Worm (Caenorhabditis elegans) whole organism, L1 larva: ENCODE measurements around the gene Y70C5A.4.
A peak's percentile ranks its signal among the peaks of the same experiment; 100 is the strongest.

Experiments used
- C04F5.9 ChIP-seq: sonication (generic microtip); optimal IDR thresholded peaks from 2 replicates; lab custom pipeline; 2016; ENCODE audit warnings: missing genetic modification characterization, missing compliant biosample characterization
- C34B4.2 ChIP-seq: sonication (generic microtip); optimal IDR thresholded peaks from 2 replicates; lab custom pipeline; 2017; ENCODE audit warnings: mild to moderate bottlenecking, missing genetic modification characterization, missing compliant biosample characterization
- Y116A8C.19 ChIP-seq: sonication (generic microtip); optimal IDR thresholded peaks from 2 replicates; lab custom pipeline; 2016; ENCODE audit warnings: missing compliant biosample characterization, missing genetic modification characterization, borderline replicate concordance
- aha-1 ChIP-seq: fragments of 150-350 bp; optimal IDR thresholded peaks from 2 replicates; lab custom pipeline; 2014; ENCODE audit warnings: missing biosample characterization, missing genetic modification characterization
- alr-1 ChIP-seq: fragments of 200-800 bp; sonication (Bioruptor generic); optimal IDR thresholded peaks from 2 replicates; lab custom pipeline; 2018; ENCODE audit warnings: borderline replicate concordance, mild to moderate bottlenecking, missing genetic modification characterization, missing compliant biosample characterization
- aly-2 ChIP-seq: fragments of 150-350 bp; optimal IDR thresholded peaks from 2 replicates; lab custom pipeline; 2014; ENCODE audit warnings: missing biosample characterization, missing genetic modification characterization
- ama-1 ChIP-seq: fragments of 150-350 bp; optimal IDR thresholded peaks from 2 replicates; lab custom pipeline; 2014
- ceh-82 ChIP-seq, 3 experiments: fragments of 150-350 bp in 1 of 3; sonication (generic microtip) in 2 of 3; optimal IDR thresholded peaks; 2 replicates each; lab custom pipeline; 2014 to 2017; ENCODE audit warnings: missing biosample characterization in 3 of 3, missing genetic modification characterization in 3 of 3
- ceh-90 ChIP-seq: sonication (generic microtip); optimal IDR thresholded peaks from 2 replicates; lab custom pipeline; 2016; ENCODE audit warnings: missing genetic modification characterization, missing compliant biosample characterization
- dpl-1 ChIP-seq, 3 experiments: fragments of 150-350 bp in 2 of 3; sonication (generic microtip) in 1 of 3; optimal IDR thresholded peaks; 2 replicates each; lab custom pipeline; 2014 to 2017; ENCODE audit warnings: missing biosample characterization in 3 of 3, missing genetic modification characterization in 3 of 3, missing genetic modification reagents in 3 of 3
- efl-1 ChIP-seq, 4 experiments: fragments of 150-350 bp; optimal IDR thresholded peaks in 3 of 4; peaks in 1 of 4; 1 replicate in 1 of 4; 2 replicates in 3 of 4; lab custom pipeline; 2014; ENCODE audit warnings: missing biosample characterization in 2 of 4, missing genetic modification characterization in 2 of 4, missing genetic modification reagents in 2 of 4
- efl-3 ChIP-seq: fragments of 200-800 bp; sonication (Bioruptor generic); optimal IDR thresholded peaks from 2 replicates; lab custom pipeline; 2018; ENCODE audit warnings: mild to moderate bottlenecking, missing genetic modification characterization, missing compliant biosample characterization
- elt-2 ChIP-seq: sonication (generic microtip); optimal IDR thresholded peaks from 2 replicates; lab custom pipeline; 2016; ENCODE audit warnings: missing genetic modification characterization, mild to moderate bottlenecking, inconsistent platforms, missing compliant biosample characterization, missing genetic modification reagents
- fkh-8 ChIP-seq: sonication (generic microtip); optimal IDR thresholded peaks from 2 replicates; lab custom pipeline; 2016; ENCODE audit warnings: mild to moderate bottlenecking, missing genetic modification characterization, missing compliant biosample characterization
- grh-1 ChIP-seq: fragments of 200-800 bp; sonication (Bioruptor generic); IDR thresholded peaks from 2 replicates; pipeline ENCODE4 v1.3.6; 2022; ENCODE audit warnings: missing genetic modification reagents, missing genetic modification characterization, missing compliant biosample characterization
- hpl-2 ChIP-seq: fragments of 150-350 bp; optimal IDR thresholded peaks from 2 replicates; lab custom pipeline; 2014; ENCODE audit warnings: missing biosample characterization, missing genetic modification reagents, missing genetic modification characterization
- jun-1 ChIP-seq: fragments of 150-350 bp; optimal IDR thresholded peaks from 2 replicates; lab custom pipeline; 2014; ENCODE audit warnings: missing biosample characterization, missing genetic modification reagents, missing genetic modification characterization
- lin-13 ChIP-seq: fragments of 150-350 bp; optimal IDR thresholded peaks from 2 replicates; lab custom pipeline; 2014; ENCODE audit warnings: missing biosample characterization, missing genetic modification reagents, missing genetic modification characterization
- lin-14 ChIP-seq: fragments of 200-800 bp; sonication (Bioruptor generic); optimal IDR thresholded peaks from 2 replicates; lab custom pipeline; 2018; ENCODE audit warnings: mild to moderate bottlenecking, missing genetic modification characterization, moderate library complexity, missing compliant biosample characterization
- lin-35 ChIP-seq, 2 experiments: fragments of 150-350 bp; optimal IDR thresholded peaks; 2 replicates each; lab custom pipeline; 2014; ENCODE audit warnings: missing biosample characterization in 2 of 2, missing genetic modification characterization in 2 of 2, missing genetic modification reagents in 2 of 2
- mep-1 ChIP-seq: fragments of 150-350 bp; optimal IDR thresholded peaks from 2 replicates; lab custom pipeline; 2014; ENCODE audit warnings: missing biosample characterization, missing genetic modification characterization
- nhr-11 ChIP-seq: fragments of 150-350 bp; optimal IDR thresholded peaks from 2 replicates; lab custom pipeline; 2014; ENCODE audit warnings: missing biosample characterization, missing genetic modification characterization
- nhr-28 ChIP-seq: fragments of 150-350 bp; optimal IDR thresholded peaks from 2 replicates; lab custom pipeline; 2014; ENCODE audit warnings: missing biosample characterization, missing genetic modification characterization
- nhr-76 ChIP-seq: sonication (generic microtip); optimal IDR thresholded peaks from 2 replicates; lab custom pipeline; 2017; ENCODE audit warnings: missing biosample characterization, missing genetic modification characterization
- nhr-85 ChIP-seq: sonication (generic microtip); peaks from one replicate; lab custom pipeline; 2016; ENCODE audit warnings: missing genetic modification characterization, inconsistent platforms, missing compliant biosample characterization
- rnt-1 ChIP-seq: sonication (generic microtip); optimal IDR thresholded peaks from 2 replicates; lab custom pipeline; 2016; ENCODE audit warnings: mild to moderate bottlenecking, missing genetic modification characterization, moderate library complexity, missing compliant biosample characterization
- snpc-4 ChIP-seq: fragments of 150-350 bp; optimal IDR thresholded peaks from 2 replicates; lab custom pipeline; 2014; ENCODE audit warnings: missing biosample characterization, missing genetic modification characterization
- snu-23 ChIP-seq: sonication (generic microtip); optimal IDR thresholded peaks from 2 replicates; lab custom pipeline; 2016; ENCODE audit warnings: missing genetic modification characterization, missing compliant biosample characterization
- sptf-1 ChIP-seq: fragments of 150-350 bp; optimal IDR thresholded peaks from 2 replicates; lab custom pipeline; 2014; ENCODE audit warnings: missing biosample characterization, missing genetic modification characterization
- sup-37 ChIP-seq: fragments of 200-800 bp; sonication (Bioruptor generic); optimal IDR thresholded peaks from 2 replicates; lab custom pipeline; 2018; ENCODE audit warnings: mild to moderate bottlenecking, missing genetic modification characterization, missing compliant biosample characterization
- tbx-2 ChIP-seq: sonication (generic microtip); optimal IDR thresholded peaks from 2 replicates; lab custom pipeline; 2016; ENCODE audit warnings: missing genetic modification characterization, missing compliant biosample characterization
- unc-30 ChIP-seq: sonication (generic microtip); optimal IDR thresholded peaks from 2 replicates; lab custom pipeline; 2017; ENCODE audit warnings: missing biosample characterization, missing genetic modification characterization
- unc-86 ChIP-seq: sonication (generic microtip); optimal IDR thresholded peaks from 2 replicates; lab custom pipeline; 2016; ENCODE audit warnings: missing genetic modification characterization, missing compliant biosample characterization
- unc-98 ChIP-seq: fragments of 200-800 bp; sonication (Bioruptor generic); IDR thresholded peaks from 2 replicates; pipeline ENCODE4 v1.3.6; 2022; ENCODE audit warnings: missing genetic modification characterization, missing compliant biosample characterization
- vab-15 ChIP-seq: sonication (generic microtip); optimal IDR thresholded peaks from 2 replicates; lab custom pipeline; 2017; ENCODE audit warnings: missing genotype, mild to moderate bottlenecking, missing genetic modification characterization, missing compliant biosample characterization
- zag-1 ChIP-seq: fragments of 150-350 bp; optimal IDR thresholded peaks from 2 replicates; lab custom pipeline; 2014; ENCODE audit warnings: missing biosample characterization, missing genetic modification characterization
- ztf-11 ChIP-seq, 2 experiments: sonication (generic microtip); optimal IDR thresholded peaks; 2 replicates each; lab custom pipeline; 2016 to 2017; ENCODE audit warnings: missing genetic modification characterization in 2 of 2, missing biosample characterization in 1 of 2, missing compliant biosample characterization in 1 of 2

Gene Y70C5A.4

DNA sequence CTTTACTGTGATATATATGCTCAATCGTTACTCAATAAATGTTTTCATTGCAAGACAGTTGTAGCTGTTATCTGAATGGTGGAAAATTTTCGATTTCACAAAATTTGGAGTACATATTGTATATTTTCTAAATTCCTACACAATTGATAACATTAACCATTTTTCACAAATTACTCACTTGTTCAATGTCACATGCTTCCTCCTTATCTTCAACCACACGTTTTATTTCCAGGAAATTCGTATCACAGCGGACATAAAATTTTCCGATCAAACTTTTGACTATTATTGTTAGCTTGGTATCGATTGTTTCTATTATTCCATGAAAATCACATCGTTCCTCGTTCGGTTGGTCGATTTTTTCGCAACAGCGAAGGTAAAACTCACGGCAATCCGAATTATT is 9.1 kb upstream of the Y70C5A.4 start:
- TF ChIP-seq jun-1 (peak; percentile 42), vab-15 (no peak), ceh-90 (no peak), ceh-82 (tag; optimal IDR thresholded peaks at IDR 0.05; lab: Kevin White, UChicago) (no peak), elt-2 (tag; lab: Kevin White, UChicago) (peak; percentile 73)

DNA sequence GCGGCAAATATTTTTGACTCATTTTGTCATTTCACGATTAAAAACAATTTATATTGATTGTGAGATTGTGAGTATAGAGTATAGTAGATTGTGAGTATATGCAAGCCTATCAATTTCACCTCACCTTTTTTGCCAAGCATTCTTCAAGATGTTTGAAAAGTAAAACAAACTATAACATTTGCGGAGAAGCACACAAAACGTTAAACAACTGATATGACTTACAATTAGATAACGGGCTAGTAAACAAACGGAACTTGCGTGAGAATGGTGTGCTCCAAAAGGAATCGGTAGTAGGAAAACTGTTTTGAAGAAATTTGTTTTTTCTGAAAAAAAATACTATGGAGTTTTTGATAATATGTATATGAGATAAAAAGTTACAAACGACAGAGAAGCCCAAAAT is 7.5 kb upstream of the Y70C5A.4 start:
- peak; percentile 81 for TF ChIP-seq elt-2 (tag; lab: Kevin White, UChicago)
- TF ChIP-seq lin-35 (GFP tag; optimal IDR thresholded peaks at IDR 0.05; lab: Kevin White, UChicago): peak in 1 of 2 experiments; percentile 4
- TF ChIP-seq unc-98 (GFP tag; lab: Robert Waterston, UW): no peak
- TF ChIP-seq jun-1: peak; percentile 46
- no peak for TF ChIP-seq snpc-4 (tag; lab: Kevin White, UChicago)
- no peak for TF ChIP-seq hpl-2 (GFP tag; lab: Kevin White, UChicago)

ce11 chrV:16610791-16611385 is 6.7 kb upstream of the Y70C5A.4 start, which contains the start of gene srw-54:
srw-54 (plus strand) TSS chrV:16611335.
- TF ChIP-seq nhr-85: no peak
- TF ChIP-seq nhr-76: no peak
- TF ChIP-seq aha-1: no peak
- TF ChIP-seq elt-2 (tag; lab: Kevin White, UChicago): peak; percentile 57
- TF ChIP-seq efl-1 (optimal IDR thresholded peaks at IDR 0.05; lab: Kevin White, UChicago): no peak
- TF ChIP-seq efl-1 (GFP tag; optimal IDR thresholded peaks at IDR 0.05 in 1 of 2; lab: Kevin White, UChicago): peak in 1 of 2 experiments; percentile 39
- TF ChIP-seq sptf-1 (tag; lab: Kevin White, UChicago): no peak
- TF ChIP-seq nhr-11 (tag; lab: Kevin White, UChicago): no peak
- no peak for TF ChIP-seq nhr-28 (tag; lab: Kevin White, UChicago)
- no peak for TF ChIP-seq lin-13
- no peak for TF ChIP-seq unc-86
- no peak for TF ChIP-seq tbx-2
- no peak for TF ChIP-seq fkh-8
- TF ChIP-seq Y116A8C.19: no peak
- no peak for TF ChIP-seq ztf-11 (tag; optimal IDR thresholded peaks at IDR 0.05; lab: Kevin White, UChicago)
- TF ChIP-seq mep-1: no peak
- no peak for TF ChIP-seq alr-1 (tag; lab: Kevin White, UChicago)

- TF ChIP-seq zag-1 (tag; lab: Kevin White, UChicago) (no peak), snu-23 (no peak), elt-2 (tag; lab: Kevin White, UChicago) (peak; percentile 1), C34B4.2 (tag; lab: Kevin White, UChicago) (no peak), rnt-1 (tag; lab: Kevin White, UChicago) (no peak)
These were observed 3.3 kb downstream of the Y70C5A.4 start, which contains the start of gene Y70C5A.3 for ce11 chrV:16620874-16621273. Y70C5A.3 (minus strand) TSS chrV:16620923.

DNA sequence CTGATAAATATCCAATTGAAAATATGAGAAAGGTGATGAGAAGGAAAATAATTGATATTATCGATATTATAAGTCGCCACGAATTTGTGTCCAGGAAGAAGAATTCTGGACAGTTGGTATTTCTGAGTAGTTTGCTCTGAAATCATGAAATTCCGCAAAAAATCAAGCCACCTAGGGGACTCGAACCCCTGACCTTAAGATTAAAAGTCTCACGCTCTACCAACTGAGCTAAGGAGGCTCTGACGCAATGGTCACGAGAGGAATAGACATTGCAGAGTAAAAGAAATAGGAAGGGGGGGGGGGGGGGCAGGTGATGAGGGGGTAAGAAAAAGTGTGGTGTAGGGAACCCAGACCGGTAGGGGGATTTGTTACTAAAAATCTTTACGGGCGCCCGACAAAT is 4.3 kb downstream of the Y70C5A.4 start:
- no peak for TF ChIP-seq zag-1 (tag; lab: Kevin White, UChicago)
- no peak for TF ChIP-seq lin-14
- no peak for TF ChIP-seq ama-1 (lab: Kevin White, UChicago)
- 0 out of 2 replicates have a peak, but pooled peaks have one; percentile 12 for TF ChIP-seq grh-1 (GFP tag; lab: Robert Waterston, UW)
- TF ChIP-seq snpc-4 (tag; lab: Kevin White, UChicago): no peak
- no peak for TF ChIP-seq efl-3
- no peak for TF ChIP-seq sup-37 (GFP tag; lab: Kevin White, UChicago)
- TF ChIP-seq unc-30 (tag; lab: Kevin White, UChicago): no peak
- no peak for TF ChIP-seq aha-1
- TF ChIP-seq nhr-11 (tag; lab: Kevin White, UChicago): no peak
- no peak for TF ChIP-seq aly-2
- TF ChIP-seq C04F5.9 (tag; lab: Kevin White, UChicago): no peak
- no peak for TF ChIP-seq dpl-1 (GFP tag; optimal IDR thresholded peaks at IDR 0.05; lab: Kevin White, UChicago)
- peak; percentile 11 for TF ChIP-seq fkh-8
- TF ChIP-seq, all 84 proteins: peak for 2
